Fruit fly (Drosophila melanogaster) S2 (cell line): ENCODE results near the gene CG13862.

Experiments used
- CG8478 ChIP-seq: fragments of >200 bp; optimal IDR thresholded peaks from 2 replicates; lab custom pipeline; 2018
- CTCF ChIP-seq, 2 experiments: fragments of >200 bp; optimal IDR thresholded peaks; 2 replicates each; lab custom pipeline; 2018

dm6 chr3R:22288305-22288704 lies 43.5 kb upstream of the CG13862 start:
- TF ChIP-seq CG8478 (lab: Kevin White, UChicago) (no peak), CTCF (optimal IDR thresholded peaks at IDR 0.05; lab: Kevin White, UChicago) (no peak)
